Worm (Caenorhabditis elegans) whole organism, L3 larva: ENCODE measurements around the gene garr-1.

Source experiments
- R02D3.7 ChIP-seq: fragments of 150-350 bp; optimal IDR thresholded peaks from 2 replicates; lab custom pipeline; 2014; ENCODE audit warnings: missing biosample characterization, missing genetic modification characterization
- ZK546.5 ChIP-seq: sonication (generic microtip); optimal IDR thresholded peaks from 2 replicates; lab custom pipeline; 2017; ENCODE audit warnings: missing biosample characterization, missing genetic modification characterization
- aly-2 ChIP-seq: fragments of 150-350 bp; optimal IDR thresholded peaks from 2 replicates; lab custom pipeline; 2014; ENCODE audit warnings: missing biosample characterization, missing genetic modification characterization
- ceh-16 ChIP-seq: sonication (generic microtip); optimal IDR thresholded peaks from 2 replicates; lab custom pipeline; 2017; ENCODE audit warnings: missing biosample characterization, missing genetic modification characterization
- ceh-28 ChIP-seq: fragments of 150-350 bp; optimal IDR thresholded peaks from 2 replicates; lab custom pipeline; 2014; ENCODE audit warnings: missing biosample characterization, missing genetic modification reagents, missing genetic modification characterization
- ceh-82 ChIP-seq: fragments of 150-350 bp; optimal IDR thresholded peaks from 2 replicates; lab custom pipeline; 2014; ENCODE audit warnings: missing biosample characterization, missing genetic modification characterization
- ceh-9 ChIP-seq: sonication (generic microtip); optimal IDR thresholded peaks from 2 replicates; lab custom pipeline; 2018; ENCODE audit warnings: missing biosample characterization, missing genetic modification characterization
- daf-12 ChIP-seq: fragments of 150-350 bp; optimal IDR thresholded peaks from 2 replicates; lab custom pipeline; 2014; ENCODE audit warnings: missing biosample characterization, missing genetic modification reagents, missing genetic modification characterization
- egl-27 ChIP-seq: sonication (generic microtip); optimal IDR thresholded peaks from 4 replicates; lab custom pipeline; 2017; ENCODE audit warnings: missing biosample characterization, missing genetic modification reagents, missing genetic modification characterization
- egl-5 ChIP-seq: fragments of 150-350 bp; optimal IDR thresholded peaks from 2 replicates; lab custom pipeline; 2017; ENCODE audit warnings: missing biosample characterization, missing genetic modification reagents, missing genetic modification characterization, inconsistent platforms
- elt-2 ChIP-seq: sonication (generic microtip); optimal IDR thresholded peaks from 2 replicates; lab custom pipeline; 2016; ENCODE audit warnings: missing genetic modification reagents, mild to moderate bottlenecking, missing genetic modification characterization, missing compliant biosample characterization
- fkh-10 ChIP-seq: sonication (generic microtip); optimal IDR thresholded peaks from 2 replicates; lab custom pipeline; 2017; ENCODE audit warnings: missing biosample characterization, missing genetic modification reagents, missing genetic modification characterization
- fkh-2 ChIP-seq: fragments of 150-350 bp; optimal IDR thresholded peaks from 2 replicates; lab custom pipeline; 2014; ENCODE audit warnings: missing biosample characterization, missing genetic modification reagents, missing genetic modification characterization
- hmg-11 ChIP-seq: sonication (generic microtip); optimal IDR thresholded peaks from 2 replicates; lab custom pipeline; 2016; ENCODE audit warnings: missing genetic modification characterization, missing compliant biosample characterization
- jun-1 ChIP-seq: fragments of 150-350 bp; optimal IDR thresholded peaks from 2 replicates; lab custom pipeline; 2014; ENCODE audit warnings: missing biosample characterization, missing genetic modification reagents, missing genetic modification characterization
- lin-15B ChIP-seq: fragments of 150-350 bp; optimal IDR thresholded peaks from 2 replicates; lab custom pipeline; 2014; ENCODE audit warnings: missing biosample characterization, missing genetic modification characterization
- lin-39 ChIP-seq: fragments of 150-350 bp; optimal IDR thresholded peaks from 2 replicates; lab custom pipeline; 2018; ENCODE audit warnings: missing biosample characterization, missing genetic modification reagents, missing genetic modification characterization
- lsy-12 ChIP-seq: sonication (generic microtip); optimal IDR thresholded peaks from 2 replicates; lab custom pipeline; 2016; ENCODE audit warnings: mild to moderate bottlenecking, missing genetic modification characterization, missing compliant biosample characterization
- mdl-1 ChIP-seq: fragments of 150-350 bp; optimal IDR thresholded peaks from 2 replicates; lab custom pipeline; 2014; ENCODE audit warnings: missing biosample characterization, missing genetic modification characterization
- mml-1 ChIP-seq: fragments of 150-350 bp; sonication (generic microtip); optimal IDR thresholded peaks from 3 replicates; lab custom pipeline; 2014; ENCODE audit warnings: missing biosample characterization, missing genetic modification characterization
- nfya-1 ChIP-seq: sonication (generic microtip); optimal IDR thresholded peaks from 2 replicates; lab custom pipeline; 2017; ENCODE audit warnings: missing genetic modification characterization, mild to moderate bottlenecking, missing compliant biosample characterization, antibody characterized with exemption, moderate library complexity; ENCODE audit not compliant: insufficient read depth
- nhr-11 ChIP-seq: fragments of 150-350 bp; optimal IDR thresholded peaks from 2 replicates; lab custom pipeline; 2014; ENCODE audit warnings: missing biosample characterization, missing genetic modification characterization
- nhr-12 ChIP-seq: fragments of 150-350 bp; optimal IDR thresholded peaks from 2 replicates; lab custom pipeline; 2014; ENCODE audit warnings: missing biosample characterization, missing genetic modification characterization
- nhr-23 ChIP-seq: fragments of 150-350 bp; optimal IDR thresholded peaks from 2 replicates; lab custom pipeline; 2014; ENCODE audit warnings: missing biosample characterization, missing genetic modification reagents, missing genetic modification characterization
- nhr-237 ChIP-seq: fragments of 150-350 bp; optimal IDR thresholded peaks from 2 replicates; lab custom pipeline; 2014; ENCODE audit warnings: missing biosample characterization, missing genetic modification characterization
- nhr-25 ChIP-seq: sonication (generic microtip); optimal IDR thresholded peaks from 2 replicates; lab custom pipeline; 2017; ENCODE audit warnings: missing biosample characterization, missing genetic modification characterization
- nhr-28 ChIP-seq: fragments of 150-350 bp; optimal IDR thresholded peaks from 2 replicates; lab custom pipeline; 2014; ENCODE audit warnings: missing biosample characterization, missing genetic modification characterization
- nhr-43 ChIP-seq: sonication (generic microtip); optimal IDR thresholded peaks from 2 replicates; lab custom pipeline; 2016; ENCODE audit warnings: mild to moderate bottlenecking, missing genetic modification characterization, missing compliant biosample characterization; ENCODE audit not compliant: poor library complexity, severe bottlenecking
- nhr-76 ChIP-seq: fragments of 150-350 bp; sonication (generic microtip); optimal IDR thresholded peaks from 5 replicates; lab custom pipeline; 2014; ENCODE audit warnings: missing biosample characterization, missing genetic modification characterization
- nhr-77 ChIP-seq: fragments of 150-350 bp; optimal IDR thresholded peaks from 2 replicates; lab custom pipeline; 2014; ENCODE audit warnings: missing biosample characterization, missing genetic modification characterization
- pha-4 ChIP-seq: fragments of 150-350 bp; optimal IDR thresholded peaks from 2 replicates; lab custom pipeline; 2014; ENCODE audit warnings: missing biosample characterization, missing genetic modification reagents, missing genetic modification characterization
- pqm-1 ChIP-seq: fragments of 150-350 bp; optimal IDR thresholded peaks from 2 replicates; lab custom pipeline; 2017; ENCODE audit warnings: missing biosample characterization, missing genetic modification characterization, inconsistent platforms
- sea-2 ChIP-seq: fragments of 150-350 bp; sonication (generic microtip); optimal IDR thresholded peaks from 4 replicates; lab custom pipeline; 2014; ENCODE audit warnings: missing biosample characterization, missing genetic modification reagents, missing genetic modification characterization
- skn-1 ChIP-seq: fragments of 150-350 bp; optimal IDR thresholded peaks from 2 replicates; lab custom pipeline; 2014; ENCODE audit warnings: missing biosample characterization, missing genetic modification characterization
- snpc-4 ChIP-seq: fragments of 150-350 bp; optimal IDR thresholded peaks from 2 replicates; lab custom pipeline; 2014; ENCODE audit warnings: missing biosample characterization, missing genetic modification characterization
- tbx-2 ChIP-seq: sonication (generic microtip); optimal IDR thresholded peaks from 2 replicates; lab custom pipeline; 2016; ENCODE audit warnings: mild to moderate bottlenecking, missing genetic modification characterization, missing compliant biosample characterization
- unc-39 ChIP-seq: sonication (generic microtip); optimal IDR thresholded peaks from 4 replicates; lab custom pipeline; 2017; ENCODE audit warnings: missing biosample characterization, missing genetic modification characterization
- unc-62 ChIP-seq: fragments of 150-350 bp; sonication (generic microtip); optimal IDR thresholded peaks from 4 replicates; lab custom pipeline; 2014; ENCODE audit warnings: missing biosample characterization, missing genetic modification reagents, missing genetic modification characterization
- ztf-11 ChIP-seq: fragments of 150-350 bp; optimal IDR thresholded peaks from 2 replicates; lab custom pipeline; 2014; ENCODE audit warnings: missing biosample characterization, missing genetic modification characterization

Gene garr-1

DNA sequence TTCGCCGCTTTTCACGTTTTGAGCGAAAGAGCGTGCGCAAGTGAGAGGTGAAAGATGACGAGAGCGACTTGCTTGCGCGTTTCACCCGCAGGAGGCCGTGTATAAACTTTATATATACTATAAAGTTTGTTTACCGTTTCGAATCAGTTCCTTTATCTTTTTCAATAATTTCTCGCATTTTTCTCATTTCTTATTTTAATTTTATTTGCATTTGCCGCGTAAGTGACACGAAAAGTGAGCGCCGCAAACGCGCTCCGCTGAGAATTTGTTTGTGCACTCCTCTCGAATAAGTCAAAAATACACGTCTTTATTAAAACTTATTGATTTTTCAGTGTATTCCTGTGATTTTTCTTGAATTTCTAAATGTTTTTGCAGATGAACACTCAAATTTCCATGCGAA lies 17.7 kb downstream of the garr-1 start, which contains the start of gene mrpl-55:
Gene mrpl-55 (plus strand): TSS at position 364 of the 400 bp plus-strand sequence.
- TF ChIP-seq lin-39, result peak; percentile 58
- no peak for TF ChIP-seq hmg-11
- no peak for TF ChIP-seq ceh-9
- TF ChIP-seq aly-2 (tag; lab: Kevin White, UChicago), result no peak
- TF ChIP-seq pha-4 (tag; lab: Kevin White, UChicago), result peak; percentile 97
- TF ChIP-seq elt-2, result peak; percentile 45
- peak; percentile 10 for TF ChIP-seq nhr-28 (tag; lab: Kevin White, UChicago)
- peak; percentile 93 for TF ChIP-seq lin-15B (tag; lab: Kevin White, UChicago)
- TF ChIP-seq lsy-12, result peak; percentile 69
- peak; percentile 13 for TF ChIP-seq unc-62 (GFP tag; lab: Kevin White, UChicago)
- peak; percentile 39 for TF ChIP-seq jun-1 (tag; lab: Kevin White, UChicago)
- TF ChIP-seq snpc-4 (tag; lab: Kevin White, UChicago), result peak; percentile 53
- no peak for TF ChIP-seq ZK546.5 (tag; lab: Kevin White, UChicago)
- peak; percentile 60 for TF ChIP-seq nhr-77 (tag; lab: Kevin White, UChicago)
- TF ChIP-seq nhr-23 (tag; lab: Kevin White, UChicago), result peak; percentile 91
- TF ChIP-seq ceh-16 (tag; lab: Kevin White, UChicago), result no peak
- TF ChIP-seq ztf-11 (tag; lab: Kevin White, UChicago), result no peak
- no peak for TF ChIP-seq nhr-12 (tag; lab: Kevin White, UChicago)
- TF ChIP-seq ceh-28 (tag; lab: Kevin White, UChicago), result peak; percentile 83
- no peak for TF ChIP-seq fkh-2 (tag; lab: Kevin White, UChicago)
- TF ChIP-seq R02D3.7 (tag; lab: Kevin White, UChicago), result peak; percentile 84
- peak; percentile 37 for TF ChIP-seq nhr-25
- no peak for TF ChIP-seq nhr-237 (tag; lab: Kevin White, UChicago)
- TF ChIP-seq pqm-1 (tag; lab: Kevin White, UChicago), result peak; percentile 48
- TF ChIP-seq egl-5, result peak; percentile 37
- peak; percentile 38 for TF ChIP-seq fkh-10 (GFP tag; lab: Kevin White, UChicago)
- TF ChIP-seq nhr-43 (tag; lab: Kevin White, UChicago), result peak; percentile 79
- TF ChIP-seq egl-27 (tag; lab: Kevin White, UChicago), result no peak
- TF ChIP-seq ceh-82 (tag; lab: Kevin White, UChicago), result peak; percentile 52
- TF ChIP-seq unc-39, result no peak
- peak; percentile 85 for TF ChIP-seq nfya-1
- no peak for TF ChIP-seq mdl-1 (tag; lab: Kevin White, UChicago)
- TF ChIP-seq tbx-2 (tag; lab: Kevin White, UChicago), result peak; percentile 50
- TF ChIP-seq nhr-11 (tag; lab: Kevin White, UChicago), result no peak

DNA sequence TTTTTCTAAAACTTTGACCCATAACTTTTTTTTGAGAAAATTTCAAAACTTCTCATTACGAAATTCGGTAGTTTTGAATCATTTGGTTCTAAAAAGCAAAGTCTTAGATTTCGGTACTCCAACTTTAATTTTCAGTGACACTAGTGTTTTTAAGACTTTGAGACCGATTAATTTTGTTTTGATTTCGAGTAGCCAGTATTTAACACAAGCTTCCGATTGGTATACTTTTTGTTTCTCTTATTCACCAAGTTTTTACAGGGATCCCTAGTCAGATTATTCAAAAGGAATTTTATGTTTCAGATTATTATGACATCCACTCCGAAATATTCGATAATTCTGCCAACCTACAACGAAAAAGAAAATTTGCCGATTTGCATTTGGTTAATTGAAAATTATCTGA lies 19.4 kb downstream of the garr-1 start, which contains the start of gene dpm-1:
Gene dpm-1 (plus strand): TSS at position 301 of the 400 bp plus-strand sequence.
- no peak for TF ChIP-seq unc-62 (GFP tag; lab: Kevin White, UChicago)
- no peak for TF ChIP-seq nhr-76 (tag; lab: Kevin White, UChicago)
- TF ChIP-seq pha-4 (tag; lab: Kevin White, UChicago), result no peak
- no peak for TF ChIP-seq ceh-9
- no peak for TF ChIP-seq nhr-28 (tag; lab: Kevin White, UChicago)
- TF ChIP-seq ceh-82 (tag; lab: Kevin White, UChicago), result no peak
- no peak for TF ChIP-seq daf-12
- TF ChIP-seq ceh-16 (tag; lab: Kevin White, UChicago), result no peak
- TF ChIP-seq nhr-12 (tag; lab: Kevin White, UChicago), result no peak
- TF ChIP-seq snpc-4 (tag; lab: Kevin White, UChicago), result no peak
- no peak for TF ChIP-seq mml-1 (tag; lab: Kevin White, UChicago)
- TF ChIP-seq lin-15B (tag; lab: Kevin White, UChicago), result no peak
- TF ChIP-seq nfya-1, result no peak
- TF ChIP-seq sea-2 (GFP tag; lab: Kevin White, UChicago), result no peak
- no peak for TF ChIP-seq nhr-237 (tag; lab: Kevin White, UChicago)
- TF ChIP-seq skn-1 (tag; lab: Kevin White, UChicago), result no peak

DNA sequence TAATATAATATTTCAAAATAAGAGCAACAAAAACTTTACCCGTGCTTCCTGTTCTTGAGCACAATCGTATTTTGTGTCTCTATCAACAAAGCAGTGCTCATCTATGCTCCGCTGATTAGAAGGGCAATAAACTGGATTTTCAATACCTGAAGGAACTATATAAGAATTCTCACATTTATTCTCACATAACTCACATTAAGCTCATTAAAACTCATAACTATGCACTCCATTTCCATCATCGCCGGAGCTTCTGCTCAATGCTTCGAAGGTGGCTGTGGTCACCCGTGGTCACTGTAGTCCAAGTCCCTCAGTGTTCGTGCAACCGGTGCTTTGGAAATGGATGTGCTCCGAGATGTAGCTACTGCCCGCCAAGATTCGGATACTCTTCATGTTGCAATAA lies 28.8 kb downstream of the garr-1 start, which contains the start of the genes Y66H1A.8 and M04G7.5:
Gene Y66H1A.8 (minus strand): TSS at position 101 of the 400 bp plus-strand sequence.
Gene M04G7.5 (plus strand): TSS at position 258 of the 400 bp plus-strand sequence.
- TF ChIP-seq nhr-12 (tag; lab: Kevin White, UChicago) (no peak), lsy-12 (no peak), nhr-23 (tag; lab: Kevin White, UChicago) (no peak), lin-39 (no peak), nhr-28 (tag; lab: Kevin White, UChicago) (no peak), pqm-1 (tag; lab: Kevin White, UChicago) (no peak), hmg-11 (no peak)
